Fruit fly (Drosophila melanogaster): ENCODE results near the gene Ir62a.

Ir62a gene

DNA sequence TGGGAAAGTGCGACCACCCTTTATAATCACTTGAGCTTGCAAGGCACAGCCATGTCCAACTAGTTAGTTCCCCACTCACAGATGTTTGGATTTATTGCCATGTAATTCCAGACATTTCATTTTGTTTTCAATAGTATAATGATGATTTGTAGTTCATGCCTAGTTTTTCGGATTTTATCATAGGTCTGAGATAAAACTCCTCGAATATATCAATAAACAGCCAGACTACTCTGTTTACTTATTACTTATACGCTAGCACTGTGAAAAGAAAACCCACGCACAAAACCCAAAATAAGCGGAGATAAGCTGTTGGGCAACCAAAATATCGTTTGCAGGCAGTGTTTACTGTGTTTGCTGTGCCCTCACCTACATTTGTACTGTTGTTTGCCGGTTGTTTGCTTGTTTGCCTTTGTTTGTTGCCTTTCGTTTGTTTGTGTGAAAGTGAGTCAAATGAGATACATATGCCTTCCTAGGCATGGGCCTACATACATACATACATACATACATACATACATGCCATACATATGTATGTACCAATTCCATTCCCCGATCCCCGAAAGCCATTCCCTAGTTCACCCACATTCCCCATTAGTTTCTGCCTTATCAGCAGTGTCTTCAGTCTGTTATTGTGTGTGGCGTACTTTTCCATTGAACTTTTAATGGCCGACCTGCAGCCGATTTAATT, 48.3 kb upstream of the Ir62a start (continued):
- TF ChIP-seq Mrtf (GFP tag; IDR thresholded peaks at IDR 0.05) (no peak), lbe (GFP tag; optimal IDR thresholded peaks at IDR 0.05) (no peak), caup (GFP tag; optimal IDR thresholded peaks at IDR 0.05; ENCODE audit: severe bottlenecking) (peak; percentile 28), Neu2 (GFP tag; optimal IDR thresholded peaks at IDR 0.05; ENCODE audit: borderline replicate concordance) (no peak), NFAT (GFP tag; IDR thresholded peaks at IDR 0.05) (peak; percentile 67), cwo (GFP tag; optimal IDR thresholded peaks at IDR 0.05) (peak; percentile 25), Xrp1 (GFP tag; IDR thresholded peaks at IDR 0.05) (peak; percentile 83), CG13123 (GFP tag; optimal IDR thresholded peaks at IDR 0.05) (peak; percentile 46), Bgb (GFP tag; IDR thresholded peaks at IDR 0.05; ENCODE audit: partially characterized antibody) (no peak), Optix (GFP tag; IDR thresholded peaks at IDR 0.05) (peak; percentile 73; the same call in 1 of the 3 replicates), CG3995 (GFP tag; optimal IDR thresholded peaks at IDR 0.05) (peak; percentile 42), zen (tag; optimal IDR thresholded peaks at IDR 0.05) (peak; percentile 83), bab2 (GFP tag; optimal IDR thresholded peaks at IDR 0.05) (peak; percentile 81), CG7963 (GFP tag; IDR thresholded peaks at IDR 0.05; ENCODE audit: partially characterized antibody) (no peak), CG13287 (GFP tag; IDR thresholded peaks at IDR 0.05; ENCODE audit: partially characterized antibody) (no peak), tin (GFP tag; optimal IDR thresholded peaks at IDR 0.05) (peak; percentile 52), ewg (GFP tag; optimal IDR thresholded peaks at IDR 0.05) (peak; percentile 41), CG14014 (GFP tag; IDR thresholded peaks at IDR 0.05) (0 out of 2 replicates have a peak, but pooled peaks have one; percentile 13), CG8290 (GFP tag; optimal IDR thresholded peaks at IDR 0.05) (peak; percentile 88), CG8290 (tag; optimal IDR thresholded peaks at IDR 0.05) (peak; percentile 60 to 91), nau (GFP tag; optimal IDR thresholded peaks at IDR 0.05) (peak; percentile 86), ranshi (GFP tag; IDR thresholded peaks at IDR 0.05) (peak; percentile 37), Hmx (GFP tag; optimal IDR thresholded peaks at IDR 0.05) (no peak), Aef1 (GFP tag; IDR thresholded peaks at IDR 0.05) (no peak), CG11456 (GFP tag; IDR thresholded peaks at IDR 0.05) (no peak), CG7745 (tag; optimal IDR thresholded peaks at IDR 0.05) (peak; percentile 79), Dip2 (GFP tag; IDR thresholded peaks at IDR 0.05) (no peak), CG1792 (GFP tag; optimal IDR thresholded peaks at IDR 0.05) (no peak), hth (optimal IDR thresholded peaks at IDR 0.05) (no peak), ara (GFP tag; IDR thresholded peaks at IDR 0.05) (peak; percentile 84), CG17186 (GFP tag; optimal IDR thresholded peaks at IDR 0.05) (peak; percentile 75), CG5245 (GFP tag; optimal IDR thresholded peaks at IDR 0.05) (no peak), sc (optimal IDR thresholded peaks at IDR 0.05) (no peak), sc (GFP tag; optimal IDR thresholded peaks at IDR 0.05) (peak; percentile 77), twi (tag; optimal IDR thresholded peaks at IDR 0.05) (peak; percentile 75), CG9215 (GFP tag; IDR thresholded peaks at IDR 0.05) (no peak), ssp (GFP tag; IDR thresholded peaks at IDR 0.05) (0 out of 2 replicates have a peak, but pooled peaks have one; percentile 29), NC2β (GFP tag; optimal IDR thresholded peaks at IDR 0.05) (peak; percentile 50), bigmax (GFP tag; optimal IDR thresholded peaks at IDR 0.05) (peak; percentile 1), CG10959 (GFP tag; IDR thresholded peaks at IDR 0.05) (peak; percentile 45; the same call in 1 of the 2 replicates), CG10147 (GFP tag; optimal IDR thresholded peaks at IDR 0.05) (peak; percentile 64), Sry-δ (GFP tag; optimal IDR thresholded peaks at IDR 0.05) (peak; percentile 7), CG18011 (GFP tag; optimal IDR thresholded peaks at IDR 0.05) (peak; percentile 36), chinmo (GFP tag; IDR thresholded peaks at IDR 0.05; ENCODE audit: partially characterized antibody) (0 out of 4 replicates have a peak, but pooled peaks have one; percentile 26), Scr (GFP tag; IDR thresholded peaks at IDR 0.05; ENCODE audit: partially characterized antibody) (no peak), CG15696 (tag; optimal IDR thresholded peaks at IDR 0.05) (peak; percentile 95), slp2 (GFP tag; optimal IDR thresholded peaks at IDR 0.05) (peak; percentile 51), Six4 (GFP tag; optimal IDR thresholded peaks at IDR 0.05) (peak; percentile 67), pita (GFP tag; optimal IDR thresholded peaks at IDR 0.05) (no peak), ERR (GFP tag; optimal IDR thresholded peaks at IDR 0.05) (no peak)
